Worm (Caenorhabditis elegans): ENCODE data around the gene F13E9.13.

Gene F13E9.13

ce11 chrIV:10881230-10881629 is at the start of gene F13E9.13:
F13E9.13 (plus strand) TSS chrIV:10881546.
- TF ChIP-seq ztf-23 (GFP tag; IDR thresholded peaks at IDR 0.05): no peak
- TF ChIP-seq ztf-29 (GFP tag; IDR thresholded peaks at IDR 0.05): no peak
- TF ChIP-seq med-1 (GFP tag; optimal IDR thresholded peaks at IDR 0.05; ENCODE audit: insufficient read depth): no peak
- no peak for TF ChIP-seq flt-1 (GFP tag; IDR thresholded peaks at IDR 0.05)

ce11 chrIV:10832148-10832547 is 49.2 kb upstream of the F13E9.13 start, which contains the start of gene best-15:
best-15 (minus strand) TSS chrIV:10832248.
- no peak for TF ChIP-seq flt-1 (GFP tag; IDR thresholded peaks at IDR 0.05)
- TF ChIP-seq cog-1 (tag; optimal IDR thresholded peaks at IDR 0.05): no peak
- TF ChIP-seq ref-1 (GFP tag; conservative IDR thresholded peaks at IDR 0.05): no peak
- TF ChIP-seq ztf-23 (GFP tag; IDR thresholded peaks at IDR 0.05): no peak
- no peak for TF ChIP-seq T22C8.4 (GFP tag; IDR thresholded peaks at IDR 0.05)
- TF ChIP-seq tab-1 (GFP tag; IDR thresholded peaks at IDR 0.05): no peak

DNA sequence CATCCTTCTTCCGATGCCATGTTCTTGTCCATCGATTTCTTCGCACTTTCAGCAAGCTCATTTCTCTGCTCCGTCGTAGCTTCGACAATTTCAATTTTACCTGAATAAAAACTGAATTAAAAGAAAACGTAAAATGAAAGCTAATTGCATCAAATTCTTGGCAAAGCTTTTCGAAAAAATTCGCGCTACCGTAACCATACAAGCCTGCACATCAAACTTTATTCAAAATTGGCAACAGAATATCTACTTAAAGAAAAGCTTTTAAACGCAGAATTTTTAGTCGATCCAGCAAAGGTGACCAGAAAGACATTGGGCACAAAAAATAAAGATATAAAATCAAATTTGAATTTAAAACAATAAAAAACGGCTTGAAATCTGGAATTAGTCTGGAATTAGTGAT is 39.1 kb upstream of the F13E9.13 start:
- no peak for TF ChIP-seq ref-1 (GFP tag; conservative IDR thresholded peaks at IDR 0.05)
- no peak for TF ChIP-seq klf-2 (GFP tag; conservative IDR thresholded peaks at IDR 0.05)
- TF ChIP-seq med-1 (GFP tag; optimal IDR thresholded peaks at IDR 0.05; ENCODE audit: insufficient read depth): no peak
- TF ChIP-seq flt-1 (GFP tag; IDR thresholded peaks at IDR 0.05): no peak
- TF ChIP-seq T22C8.4 (GFP tag; IDR thresholded peaks at IDR 0.05): no peak

- TF ChIP-seq T22C8.4 (GFP tag; IDR thresholded peaks at IDR 0.05) (no peak), flt-1 (GFP tag; IDR thresholded peaks at IDR 0.05) (no peak), cog-1 (tag; optimal IDR thresholded peaks at IDR 0.05) (no peak), med-1 (GFP tag; optimal IDR thresholded peaks at IDR 0.05; ENCODE audit: insufficient read depth) (no peak)
Measured at ce11 chrIV:10842705-10843364, 38.5 kb upstream of the F13E9.13 start, which contains the start of gene T11G6.5. T11G6.5 (minus strand) TSS chrIV:10842755.

- TF ChIP-seq ztf-23 (GFP tag; IDR thresholded peaks at IDR 0.05) (no peak), cog-1 (tag; optimal IDR thresholded peaks at IDR 0.05) (no peak), flt-1 (GFP tag; IDR thresholded peaks at IDR 0.05) (no peak), med-1 (GFP tag; optimal IDR thresholded peaks at IDR 0.05; ENCODE audit: insufficient read depth) (no peak), klf-2 (GFP tag; conservative IDR thresholded peaks at IDR 0.05) (no peak), tab-1 (GFP tag; IDR thresholded peaks at IDR 0.05) (no peak), ztf-29 (GFP tag; IDR thresholded peaks at IDR 0.05) (no peak), T22C8.4 (GFP tag; IDR thresholded peaks at IDR 0.05) (no peak), ref-1 (GFP tag; conservative IDR thresholded peaks at IDR 0.05) (no peak)
Measured at ce11 chrIV:10851136-10851535, 30.2 kb upstream of the F13E9.13 start.

DNA sequence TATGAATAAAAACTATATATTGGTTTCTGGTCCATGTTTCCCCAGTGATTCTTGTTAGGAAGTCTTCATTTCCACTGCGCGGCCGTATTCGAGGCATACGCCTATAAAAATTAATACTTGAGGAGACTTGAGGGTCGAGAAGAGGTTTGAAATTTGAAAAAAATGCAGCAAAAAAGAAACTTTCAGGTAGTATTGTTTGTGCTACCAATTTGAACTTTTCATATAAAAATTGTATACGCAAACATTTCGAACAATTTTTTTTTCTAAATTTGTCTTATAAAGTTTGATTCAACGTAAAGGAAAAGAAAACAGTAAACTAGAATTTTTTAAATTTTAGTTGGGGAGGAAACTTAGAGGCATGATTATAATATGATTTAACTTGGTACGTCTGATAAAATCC is 29.5 kb upstream of the F13E9.13 start, which contains the start of gene T11G6.4:
Gene T11G6.4, minus strand, starts transcription at position 101 of the 400 bp plus-strand sequence.
- TF ChIP-seq klf-2 (GFP tag; conservative IDR thresholded peaks at IDR 0.05): no peak
- TF ChIP-seq med-1 (GFP tag; optimal IDR thresholded peaks at IDR 0.05; ENCODE audit: insufficient read depth): no peak
- TF ChIP-seq T22C8.4 (GFP tag; IDR thresholded peaks at IDR 0.05): no peak
- TF ChIP-seq ref-1 (GFP tag; conservative IDR thresholded peaks at IDR 0.05): no peak
- TF ChIP-seq tab-1 (GFP tag; IDR thresholded peaks at IDR 0.05): no peak
- TF ChIP-seq cog-1 (tag; optimal IDR thresholded peaks at IDR 0.05): no peak
- TF ChIP-seq ztf-29 (GFP tag; IDR thresholded peaks at IDR 0.05): no peak
- no peak for TF ChIP-seq ztf-23 (GFP tag; IDR thresholded peaks at IDR 0.05)
- no peak for TF ChIP-seq flt-1 (GFP tag; IDR thresholded peaks at IDR 0.05)

- TF ChIP-seq ztf-29 (GFP tag; IDR thresholded peaks at IDR 0.05): no peak
- TF ChIP-seq tab-1 (GFP tag; IDR thresholded peaks at IDR 0.05): no peak
- TF ChIP-seq med-1 (GFP tag; optimal IDR thresholded peaks at IDR 0.05; ENCODE audit: insufficient read depth): no peak
- TF ChIP-seq ref-1 (GFP tag; conservative IDR thresholded peaks at IDR 0.05): no peak
- TF ChIP-seq cog-1 (tag; optimal IDR thresholded peaks at IDR 0.05): no peak
- no peak for TF ChIP-seq klf-2 (GFP tag; conservative IDR thresholded peaks at IDR 0.05)
- no peak for TF ChIP-seq flt-1 (GFP tag; IDR thresholded peaks at IDR 0.05)
- TF ChIP-seq T22C8.4 (GFP tag; IDR thresholded peaks at IDR 0.05): no peak
- TF ChIP-seq ztf-23 (GFP tag; IDR thresholded peaks at IDR 0.05): no peak
Measured at ce11 chrIV:10852403-10852802, 28.9 kb upstream of the F13E9.13 start.

DNA sequence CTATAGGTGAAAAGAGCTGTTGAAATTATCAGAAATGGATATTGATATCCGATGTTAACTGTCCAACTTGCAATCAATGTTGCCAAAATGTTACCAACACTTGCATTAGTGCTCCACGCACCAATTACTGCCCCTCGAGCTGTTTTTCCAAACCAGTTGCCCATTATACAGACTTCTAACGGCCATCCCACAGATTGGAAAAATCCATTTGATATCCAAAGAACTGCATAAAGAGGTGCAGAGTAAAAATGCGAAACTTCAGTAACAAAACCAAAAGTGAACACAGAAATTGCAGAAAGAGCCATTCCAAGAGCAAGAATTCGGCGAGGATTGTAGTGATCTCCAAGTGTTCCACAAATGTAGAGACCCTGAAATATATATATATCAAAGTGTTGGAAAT is 27.3 kb upstream of the F13E9.13 start:
- TF ChIP-seq flt-1 (GFP tag; IDR thresholded peaks at IDR 0.05): no peak
- no peak for TF ChIP-seq ref-1 (GFP tag; conservative IDR thresholded peaks at IDR 0.05)
- no peak for TF ChIP-seq ztf-23 (GFP tag; IDR thresholded peaks at IDR 0.05)
- no peak for TF ChIP-seq klf-2 (GFP tag; conservative IDR thresholded peaks at IDR 0.05)

ce11 chrIV:10855049-10855448 is 26.3 kb upstream of the F13E9.13 start, which contains the start of gene T11G6.3:
T11G6.3 (minus strand) TSS chrIV:10855237.
- no peak for TF ChIP-seq flt-1 (GFP tag; IDR thresholded peaks at IDR 0.05)
- no peak for TF ChIP-seq cog-1 (tag; optimal IDR thresholded peaks at IDR 0.05)
- TF ChIP-seq T22C8.4 (GFP tag; IDR thresholded peaks at IDR 0.05): no peak
- no peak for TF ChIP-seq tab-1 (GFP tag; IDR thresholded peaks at IDR 0.05)
- TF ChIP-seq klf-2 (GFP tag; conservative IDR thresholded peaks at IDR 0.05): no peak
- no peak for TF ChIP-seq med-1 (GFP tag; optimal IDR thresholded peaks at IDR 0.05; ENCODE audit: insufficient read depth)
- no peak for TF ChIP-seq ref-1 (GFP tag; conservative IDR thresholded peaks at IDR 0.05)
- TF ChIP-seq ztf-29 (GFP tag; IDR thresholded peaks at IDR 0.05): no peak
- no peak for TF ChIP-seq ztf-23 (GFP tag; IDR thresholded peaks at IDR 0.05)

DNA sequence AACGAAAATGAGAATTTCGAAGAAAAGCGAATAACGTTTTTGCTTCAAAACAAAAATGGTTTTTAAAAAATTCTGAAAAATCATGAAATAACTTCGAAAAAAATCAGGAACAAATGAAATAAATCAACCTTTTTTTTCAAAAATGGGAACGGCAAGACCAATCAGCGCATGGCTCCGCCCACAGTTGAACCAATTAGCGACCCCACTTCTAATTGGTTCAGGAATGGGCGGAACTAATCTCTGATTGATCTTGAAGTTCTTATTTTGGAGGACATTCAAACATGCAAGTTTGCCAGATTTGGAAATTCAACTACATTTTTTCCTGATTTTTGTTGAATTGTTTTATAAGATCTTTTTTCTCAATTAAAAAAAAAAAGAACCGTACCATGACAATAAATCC is 25.4 kb upstream of the F13E9.13 start:
- TF ChIP-seq tab-1 (GFP tag; IDR thresholded peaks at IDR 0.05) (no peak), cog-1 (tag; optimal IDR thresholded peaks at IDR 0.05) (no peak), T22C8.4 (GFP tag; IDR thresholded peaks at IDR 0.05) (no peak), flt-1 (GFP tag; IDR thresholded peaks at IDR 0.05) (no peak), ztf-23 (GFP tag; IDR thresholded peaks at IDR 0.05) (no peak), ref-1 (GFP tag; conservative IDR thresholded peaks at IDR 0.05) (no peak), ztf-29 (GFP tag; IDR thresholded peaks at IDR 0.05) (no peak), med-1 (GFP tag; optimal IDR thresholded peaks at IDR 0.05; ENCODE audit: insufficient read depth) (no peak), klf-2 (GFP tag; conservative IDR thresholded peaks at IDR 0.05) (no peak)
